Fruit fly (Drosophila melanogaster) whole organism, wandering third instar larva: Measurements from ENCODE around the gene tho2.

Experiments
- CG32264 ChIP-seq: fragments of 200-800 bp; sonication (Bioruptor generic); optimal IDR thresholded peaks from 2 replicates; lab custom pipeline; 2016; ENCODE audit warnings: missing biosample characterization, missing genetic modification characterization
- dsf ChIP-seq: sonication (Bioruptor generic); optimal IDR thresholded peaks from 2 replicates; lab custom pipeline; 2016; ENCODE audit warnings: missing biosample characterization, missing genetic modification characterization, borderline replicate concordance
- foxo ChIP-seq, 2 experiments: fragments of 200-800 bp; sonication (Bioruptor generic); optimal IDR thresholded peaks; 2 replicates in 1 of 2; 3 replicates in 1 of 2; lab custom pipeline; 2016 to 2017; ENCODE audit warnings: missing biosample characterization in 2 of 2, missing genetic modification characterization in 2 of 2
- pan ChIP-seq: fragments of >200 bp; optimal IDR thresholded peaks from 2 replicates; lab custom pipeline; 2017
- sage ChIP-seq: fragments of 200-800 bp; sonication (Bioruptor generic); optimal IDR thresholded peaks from 2 replicates; lab custom pipeline; 2016; ENCODE audit warnings: missing biosample characterization, mild to moderate bottlenecking, missing genetic modification characterization

DNA sequence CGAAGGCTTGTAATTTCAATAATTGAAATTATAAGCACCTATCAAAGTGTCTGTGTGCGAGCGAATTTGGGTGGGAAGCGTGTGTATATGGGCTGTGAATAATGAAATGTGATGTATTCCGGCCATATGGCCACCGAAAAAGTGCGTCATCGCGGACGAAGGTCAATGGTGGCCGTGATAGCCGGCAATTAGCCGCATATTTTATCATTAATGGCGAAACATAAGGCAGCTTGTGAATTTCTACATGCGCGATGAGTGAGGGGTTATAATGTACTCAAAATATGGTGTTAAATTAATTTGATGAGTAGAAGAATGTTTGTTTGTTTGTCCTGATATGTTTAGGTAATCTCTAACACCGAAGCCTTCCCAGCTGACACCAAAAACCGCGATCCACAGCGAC, 46.4 kb upstream of the tho2 start:
- TF ChIP-seq sage (GFP tag; lab: Kevin White, UChicago), result no peak
- TF ChIP-seq CG32264, result no peak
- TF ChIP-seq pan (lab: Kevin White, UChicago), result no peak
- no peak for TF ChIP-seq foxo (GFP tag; optimal IDR thresholded peaks at IDR 0.05; lab: Kevin White, UChicago)
- no peak for TF ChIP-seq dsf (GFP tag; lab: Kevin White, UChicago)
